Worm (Caenorhabditis elegans) whole organism, L1 larva: ENCODE data around the gene samp-1.
A peak's percentile ranks its signal among the peaks of the same experiment; 100 is the strongest.

Source experiments
- C34B4.2 ChIP-seq: sonication (generic microtip); optimal IDR thresholded peaks from 2 replicates; lab custom pipeline; 2017; ENCODE audit warnings: mild to moderate bottlenecking, missing genetic modification characterization, missing compliant biosample characterization
- alr-1 ChIP-seq: fragments of 200-800 bp; sonication (Bioruptor generic); optimal IDR thresholded peaks from 2 replicates; lab custom pipeline; 2018; ENCODE audit warnings: borderline replicate concordance, mild to moderate bottlenecking, missing genetic modification characterization, missing compliant biosample characterization
- ceh-63 ChIP-seq: fragments of 200-800 bp; sonication (Bioruptor generic); optimal IDR thresholded peaks from 2 replicates; lab custom pipeline; 2018; ENCODE audit warnings: mild to moderate bottlenecking, missing genetic modification characterization, missing compliant biosample characterization
- ceh-8 ChIP-seq: fragments of 200-800 bp; sonication (Bioruptor generic); optimal IDR thresholded peaks from 2 replicates; lab custom pipeline; 2018; ENCODE audit warnings: mild to moderate bottlenecking, missing genetic modification characterization, moderate library complexity, missing compliant biosample characterization
- ceh-82 ChIP-seq, 3 experiments: fragments of 150-350 bp in 1 of 3; sonication (generic microtip) in 2 of 3; optimal IDR thresholded peaks; 2 replicates each; lab custom pipeline; 2014 to 2017; ENCODE audit warnings: missing biosample characterization in 3 of 3, missing genetic modification characterization in 3 of 3
- ceh-88 ChIP-seq: fragments of 200-800 bp; sonication (Bioruptor generic); IDR thresholded peaks from 2 replicates; pipeline ENCODE4 v1.3.6; 2022; ENCODE audit warnings: missing genetic modification characterization, missing compliant biosample characterization
- dpl-1 ChIP-seq, 3 experiments: fragments of 150-350 bp in 2 of 3; sonication (generic microtip) in 1 of 3; optimal IDR thresholded peaks; 2 replicates each; lab custom pipeline; 2014 to 2017; ENCODE audit warnings: missing biosample characterization in 3 of 3, missing genetic modification characterization in 3 of 3, missing genetic modification reagents in 3 of 3
- dsc-1 ChIP-seq: sonication (generic microtip); optimal IDR thresholded peaks from 2 replicates; lab custom pipeline; 2016; ENCODE audit warnings: mild to moderate bottlenecking, missing genetic modification characterization, missing compliant biosample characterization
- efl-1 ChIP-seq, 4 experiments: fragments of 150-350 bp; optimal IDR thresholded peaks in 3 of 4; peaks in 1 of 4; 1 replicate in 1 of 4; 2 replicates in 3 of 4; lab custom pipeline; 2014; ENCODE audit warnings: missing biosample characterization in 2 of 4, missing genetic modification characterization in 2 of 4, missing genetic modification reagents in 2 of 4
- efl-3 ChIP-seq: fragments of 200-800 bp; sonication (Bioruptor generic); optimal IDR thresholded peaks from 2 replicates; lab custom pipeline; 2018; ENCODE audit warnings: mild to moderate bottlenecking, missing genetic modification characterization, missing compliant biosample characterization
- egl-13 ChIP-seq: sonication (generic microtip); optimal IDR thresholded peaks from 2 replicates; lab custom pipeline; 2016; ENCODE audit warnings: missing genotype, missing genetic modification reagents, missing genetic modification characterization, missing compliant biosample characterization
- elt-3 ChIP-seq, 6 experiments: fragments of 150-350 bp in 1 of 6; sonication (generic microtip); optimal IDR thresholded peaks; 2 replicates each; lab custom pipeline; 2017 to 2018; ENCODE audit warnings: missing biosample characterization in 6 of 6, missing genetic modification characterization in 6 of 6, inconsistent platforms in 1 of 6
- ets-5 ChIP-seq: fragments of 200-800 bp; sonication (Bioruptor generic); IDR thresholded peaks from 2 replicates; pipeline ENCODE4 v1.3.6; 2022; ENCODE audit warnings: missing genetic modification characterization, missing compliant biosample characterization
- fkh-10 ChIP-seq: sonication (generic microtip); optimal IDR thresholded peaks from 2 replicates; lab custom pipeline; 2017; ENCODE audit warnings: missing biosample characterization, missing genetic modification reagents, missing genetic modification characterization
- fkh-4 ChIP-seq: sonication (generic microtip); optimal IDR thresholded peaks from 2 replicates; lab custom pipeline; 2016; ENCODE audit warnings: missing compliant biosample characterization, missing genetic modification characterization, borderline replicate concordance
- grh-1 ChIP-seq: fragments of 200-800 bp; sonication (Bioruptor generic); IDR thresholded peaks from 2 replicates; pipeline ENCODE4 v1.3.6; 2022; ENCODE audit warnings: missing genetic modification reagents, missing genetic modification characterization, missing compliant biosample characterization
- irx-1 ChIP-seq: sonication (generic microtip); optimal IDR thresholded peaks from 2 replicates; lab custom pipeline; 2016; ENCODE audit warnings: missing genetic modification characterization, missing compliant biosample characterization
- lin-14 ChIP-seq: fragments of 200-800 bp; sonication (Bioruptor generic); optimal IDR thresholded peaks from 2 replicates; lab custom pipeline; 2018; ENCODE audit warnings: mild to moderate bottlenecking, missing genetic modification characterization, moderate library complexity, missing compliant biosample characterization
- lin-35 ChIP-seq, 2 experiments: fragments of 150-350 bp; optimal IDR thresholded peaks; 2 replicates each; lab custom pipeline; 2014; ENCODE audit warnings: missing biosample characterization in 2 of 2, missing genetic modification characterization in 2 of 2, missing genetic modification reagents in 2 of 2
- lsy-2 ChIP-seq, 2 experiments: fragments of 150-350 bp; optimal IDR thresholded peaks; 2 replicates each; lab custom pipeline; 2014; ENCODE audit warnings: missing biosample characterization in 2 of 2, missing genetic modification characterization in 2 of 2
- mab-9 ChIP-seq: fragments of 200-800 bp; sonication (Bioruptor generic); IDR thresholded peaks from 2 replicates; pipeline ENCODE4 v1.3.6; 2022; ENCODE audit warnings: missing genetic modification reagents, missing genetic modification characterization, missing compliant biosample characterization
- mdl-1 ChIP-seq, 2 experiments: fragments of 150-350 bp; optimal IDR thresholded peaks; 2 replicates each; lab custom pipeline; 2014 to 2017; ENCODE audit warnings: missing biosample characterization in 2 of 2, missing genetic modification characterization in 2 of 2, inconsistent platforms in 1 of 2
- mef-2 ChIP-seq: fragments of 150-350 bp; optimal IDR thresholded peaks from 2 replicates; lab custom pipeline; 2014; ENCODE audit warnings: missing biosample characterization, missing genetic modification characterization
- nhr-20 ChIP-seq: sonication (generic microtip); optimal IDR thresholded peaks from 2 replicates; lab custom pipeline; 2016; ENCODE audit warnings: mild to moderate bottlenecking, missing genetic modification characterization, missing compliant biosample characterization
- nhr-28 ChIP-seq: fragments of 150-350 bp; optimal IDR thresholded peaks from 2 replicates; lab custom pipeline; 2014; ENCODE audit warnings: missing biosample characterization, missing genetic modification characterization
- nhr-47 ChIP-seq: sonication (generic microtip); optimal IDR thresholded peaks from 2 replicates; lab custom pipeline; 2016; ENCODE audit warnings: mild to moderate bottlenecking, missing genetic modification characterization, moderate library complexity, missing compliant biosample characterization
- nhr-71 ChIP-seq: sonication (generic microtip); optimal IDR thresholded peaks from 2 replicates; lab custom pipeline; 2016; ENCODE audit warnings: mild to moderate bottlenecking, missing genetic modification characterization, moderate library complexity, missing compliant biosample characterization
- nhr-77 ChIP-seq: fragments of 150-350 bp; optimal IDR thresholded peaks from 2 replicates; lab custom pipeline; 2014; ENCODE audit warnings: missing biosample characterization, missing genetic modification characterization
- nhr-84 ChIP-seq: sonication (generic microtip); optimal IDR thresholded peaks from 2 replicates; lab custom pipeline; 2017; ENCODE audit warnings: missing biosample characterization, missing genetic modification characterization
- nhr-85 ChIP-seq: sonication (generic microtip); peaks from one replicate; lab custom pipeline; 2016; ENCODE audit warnings: missing genetic modification characterization, inconsistent platforms, missing compliant biosample characterization
- rnt-1 ChIP-seq: sonication (generic microtip); optimal IDR thresholded peaks from 2 replicates; lab custom pipeline; 2016; ENCODE audit warnings: mild to moderate bottlenecking, missing genetic modification characterization, moderate library complexity, missing compliant biosample characterization
- skn-1 ChIP-seq: fragments of 150-350 bp; optimal IDR thresholded peaks from 2 replicates; lab custom pipeline; 2014; ENCODE audit warnings: missing biosample characterization, missing genetic modification characterization
- snpc-4 ChIP-seq: fragments of 150-350 bp; optimal IDR thresholded peaks from 2 replicates; lab custom pipeline; 2014; ENCODE audit warnings: missing biosample characterization, missing genetic modification characterization
- snu-23 ChIP-seq: sonication (generic microtip); optimal IDR thresholded peaks from 2 replicates; lab custom pipeline; 2016; ENCODE audit warnings: missing genetic modification characterization, missing compliant biosample characterization
- sox-4 ChIP-seq: sonication (generic microtip); optimal IDR thresholded peaks from 2 replicates; lab custom pipeline; 2016; ENCODE audit warnings: missing genetic modification characterization, missing compliant biosample characterization
- sptf-1 ChIP-seq: fragments of 150-350 bp; optimal IDR thresholded peaks from 2 replicates; lab custom pipeline; 2014; ENCODE audit warnings: missing biosample characterization, missing genetic modification characterization
- swsn-7 ChIP-seq: sonication (generic microtip); optimal IDR thresholded peaks from 2 replicates; lab custom pipeline; 2016; ENCODE audit warnings: missing genetic modification characterization, missing compliant biosample characterization
- tbx-2 ChIP-seq: sonication (generic microtip); optimal IDR thresholded peaks from 2 replicates; lab custom pipeline; 2016; ENCODE audit warnings: missing genetic modification characterization, missing compliant biosample characterization
- tlp-1 ChIP-seq: fragments of 150-350 bp; optimal IDR thresholded peaks from 2 replicates; lab custom pipeline; 2014; ENCODE audit warnings: missing biosample characterization, missing genetic modification characterization
- unc-130 ChIP-seq: fragments of 150-350 bp; optimal IDR thresholded peaks from 2 replicates; lab custom pipeline; 2017; ENCODE audit warnings: missing biosample characterization, missing genetic modification characterization, inconsistent platforms
- unc-30 ChIP-seq: sonication (generic microtip); optimal IDR thresholded peaks from 2 replicates; lab custom pipeline; 2017; ENCODE audit warnings: missing biosample characterization, missing genetic modification characterization
- unc-86 ChIP-seq: sonication (generic microtip); optimal IDR thresholded peaks from 2 replicates; lab custom pipeline; 2016; ENCODE audit warnings: missing genetic modification characterization, missing compliant biosample characterization
- unc-98 ChIP-seq: fragments of 200-800 bp; sonication (Bioruptor generic); IDR thresholded peaks from 2 replicates; pipeline ENCODE4 v1.3.6; 2022; ENCODE audit warnings: missing genetic modification characterization, missing compliant biosample characterization
- vab-15 ChIP-seq: sonication (generic microtip); optimal IDR thresholded peaks from 2 replicates; lab custom pipeline; 2017; ENCODE audit warnings: missing genotype, mild to moderate bottlenecking, missing genetic modification characterization, missing compliant biosample characterization
- ztf-11 ChIP-seq, 2 experiments: sonication (generic microtip); optimal IDR thresholded peaks; 2 replicates each; lab custom pipeline; 2016 to 2017; ENCODE audit warnings: missing genetic modification characterization in 2 of 2, missing biosample characterization in 1 of 2, missing compliant biosample characterization in 1 of 2

The samp-1 gene

ce11 chrII:11301059-11301458 is 1.6 kb upstream of the samp-1 start, which contains the start of gene raga-1:
Gene raga-1 (plus strand): TSS chrII:11301359.
- no peak for TF ChIP-seq nhr-28 (tag; lab: Kevin White, UChicago)

DNA sequence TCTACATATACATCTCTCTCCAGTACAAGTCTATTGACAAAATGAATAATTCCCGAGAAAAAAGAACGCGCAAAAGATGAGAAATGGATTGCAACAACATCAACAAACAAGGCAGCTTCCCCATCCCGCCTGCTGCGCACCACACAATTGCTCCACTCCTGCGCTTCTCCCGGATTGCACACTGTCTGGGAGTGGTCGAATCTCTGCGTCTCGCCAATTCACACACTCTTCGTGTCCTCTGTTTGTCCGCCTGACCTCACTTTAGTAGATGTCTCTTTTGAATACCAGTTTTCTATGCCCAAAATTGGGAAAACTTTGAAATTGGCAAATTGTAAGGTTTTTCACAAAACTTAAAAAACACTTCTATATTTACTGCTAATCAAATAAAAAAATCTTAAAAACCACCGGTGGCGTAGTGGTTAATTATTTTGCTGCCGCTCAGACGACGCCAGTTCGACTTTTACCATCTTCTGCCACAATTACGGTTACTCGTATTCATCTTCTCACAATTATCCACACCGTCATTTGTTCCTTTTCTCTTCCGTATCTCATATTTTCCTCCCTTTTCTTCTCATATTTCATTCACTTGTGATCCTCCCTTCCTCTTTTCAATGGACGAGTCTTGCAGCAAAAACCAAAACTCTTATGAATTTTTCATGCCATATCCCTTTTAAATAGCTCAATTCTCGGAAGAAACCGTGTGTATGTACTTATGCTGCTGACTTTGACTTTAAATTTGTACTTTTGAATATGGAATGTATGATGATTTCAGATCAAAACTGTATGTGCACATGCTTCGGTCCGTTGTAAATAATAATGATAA is 3.1 kb downstream of the samp-1 start, which contains the start of gene rsf-1:
Gene rsf-1, plus strand, starts transcription at position 773 of the 823 bp plus-strand sequence.
- TF ChIP-seq grh-1 (GFP tag; lab: Robert Waterston, UW), result peak; percentile 31; the same call in 1 of the 2 replicates
- no peak for TF ChIP-seq sptf-1 (tag; lab: Kevin White, UChicago)
- TF ChIP-seq ceh-88 (GFP tag; lab: Robert Waterston, UW), result peak; percentile 13; the same call in 1 of the 2 replicates
- no peak for TF ChIP-seq vab-15
- peak; percentile 15 for TF ChIP-seq tbx-2 (tag; lab: Kevin White, UChicago)
- peak; percentile 53 for TF ChIP-seq unc-86 (tag; lab: Kevin White, UChicago)
- peak; percentile 31 for TF ChIP-seq nhr-85 (tag; lab: Kevin White, UChicago)
- TF ChIP-seq nhr-71, result peak; percentile 3
- peak; percentile 43 to 58 for TF ChIP-seq efl-1 (optimal IDR thresholded peaks at IDR 0.05; lab: Kevin White, UChicago)
- peak in 1 of 2 experiments; percentile 89 for TF ChIP-seq efl-1 (GFP tag; optimal IDR thresholded peaks at IDR 0.05 in 1 of 2; lab: Kevin White, UChicago)
- TF ChIP-seq dpl-1 (GFP tag; optimal IDR thresholded peaks at IDR 0.05; lab: Kevin White, UChicago), result peak in 1 of 3 experiments; percentile 4
- no peak for TF ChIP-seq alr-1 (tag; lab: Kevin White, UChicago)
- peak; percentile 24 for TF ChIP-seq nhr-47 (tag; lab: Kevin White, UChicago)
- peak; percentile 14 for TF ChIP-seq snu-23 (GFP tag; lab: Kevin White, UChicago)
- peak; percentile 24 for TF ChIP-seq skn-1 (tag; lab: Kevin White, UChicago)
- TF ChIP-seq lin-35 (GFP tag; optimal IDR thresholded peaks at IDR 0.05; lab: Kevin White, UChicago), result peak; percentile 0 to 9
- no peak for TF ChIP-seq sox-4 (tag; lab: Kevin White, UChicago)
- TF ChIP-seq egl-13 (tag; lab: Kevin White, UChicago), result no peak
- TF ChIP-seq tlp-1 (tag; lab: Kevin White, UChicago), result no peak
- TF ChIP-seq nhr-84 (tag; lab: Kevin White, UChicago), result no peak
- TF ChIP-seq unc-30, result no peak
- TF ChIP-seq swsn-7 (tag; lab: Kevin White, UChicago), result peak; percentile 25
- peak; percentile 10 for TF ChIP-seq nhr-20 (tag; lab: Kevin White, UChicago)
- peak; percentile 57 for TF ChIP-seq lin-14 (GFP tag; lab: Kevin White, UChicago)
- TF ChIP-seq irx-1, result no peak
- TF ChIP-seq ceh-82 (tag; optimal IDR thresholded peaks at IDR 0.05; lab: Kevin White, UChicago), result peak in 1 of 3 experiments; percentile 21
- TF ChIP-seq C34B4.2 (tag; lab: Kevin White, UChicago), result no peak
- TF ChIP-seq lsy-2 (tag; optimal IDR thresholded peaks at IDR 0.05; lab: Kevin White, UChicago), result peak in 1 of 2 experiments; percentile 25

- TF ChIP-seq unc-98, result no peak
- peak; percentile 77 for TF ChIP-seq nhr-85 (tag; lab: Kevin White, UChicago)
- no peak for TF ChIP-seq C34B4.2 (tag; lab: Kevin White, UChicago)
- no peak for TF ChIP-seq mef-2 (tag; lab: Kevin White, UChicago)
- TF ChIP-seq unc-30, result no peak
- no peak for TF ChIP-seq egl-13 (tag; lab: Kevin White, UChicago)
- no peak for TF ChIP-seq sptf-1 (tag; lab: Kevin White, UChicago)
- no peak for TF ChIP-seq unc-130
- TF ChIP-seq nhr-47 (tag; lab: Kevin White, UChicago), result no peak
- TF ChIP-seq ceh-88 (GFP tag; lab: Robert Waterston, UW), result no peak
- TF ChIP-seq mab-9 (GFP tag; lab: Robert Waterston, UW), result no peak
- TF ChIP-seq skn-1 (tag; lab: Kevin White, UChicago), result no peak
- TF ChIP-seq ceh-63, result no peak
- TF ChIP-seq ets-5 (GFP tag; lab: Robert Waterston, UW), result no peak
- no peak for TF ChIP-seq snpc-4 (tag; lab: Kevin White, UChicago)
- TF ChIP-seq nhr-77 (tag; lab: Kevin White, UChicago), result no peak
- no peak for TF ChIP-seq lsy-2 (tag; optimal IDR thresholded peaks at IDR 0.05; lab: Kevin White, UChicago)
- TF ChIP-seq fkh-10 (GFP tag; lab: Kevin White, UChicago), result no peak
- TF ChIP-seq mdl-1 (tag; optimal IDR thresholded peaks at IDR 0.05; lab: Kevin White, UChicago), result peak in 1 of 2 experiments; percentile 10
- no peak for TF ChIP-seq dpl-1 (GFP tag; optimal IDR thresholded peaks at IDR 0.05; lab: Kevin White, UChicago)
- no peak for TF ChIP-seq dsc-1 (tag; lab: Kevin White, UChicago)
- no peak for TF ChIP-seq fkh-4 (tag; lab: Kevin White, UChicago)
- TF ChIP-seq elt-3 (tag; optimal IDR thresholded peaks at IDR 0.05; lab: Kevin White, UChicago), result peak in 1 of 6 experiments; percentile 39
- no peak for TF ChIP-seq irx-1
- no peak for TF ChIP-seq efl-3 (GFP tag; lab: Kevin White, UChicago)
- TF ChIP-seq rnt-1 (tag; lab: Kevin White, UChicago), result no peak
- TF ChIP-seq ztf-11 (tag; optimal IDR thresholded peaks at IDR 0.05; lab: Kevin White, UChicago), result no peak
- no peak for TF ChIP-seq ceh-8
Measured at ce11 chrII:11307332-11307731, 4.6 kb downstream of the samp-1 start.
